Worm (Caenorhabditis elegans) whole organism, midembryonic: ENCODE data around the gene sri-36.

Experiments used
- klf-2 ChIP-seq: fragments of 200-800 bp; sonication (Bioruptor generic); conservative IDR thresholded peaks from 2 replicates; pipeline ENCODE4 v1.3.6; 2022; ENCODE audit warnings: missing genetic modification reagents, missing genetic modification characterization, missing compliant biosample characterization
- ref-1 ChIP-seq: fragments of 200-800 bp; sonication (Bioruptor generic); conservative IDR thresholded peaks from 2 replicates; pipeline ENCODE4 v1.3.6; 2022; ENCODE audit warnings: missing genetic modification reagents, missing genetic modification characterization, missing compliant biosample characterization
- ztf-29 ChIP-seq: fragments of 200-800 bp; sonication (Bioruptor generic); IDR thresholded peaks from 2 replicates; pipeline ENCODE4 v1.3.6; 2022; ENCODE audit warnings: missing genetic modification reagents, missing genetic modification characterization, missing compliant biosample characterization

- no peak for TF ChIP-seq ref-1 (GFP tag; lab: Robert Waterston, UW)
- no peak for TF ChIP-seq klf-2 (GFP tag; lab: Robert Waterston, UW)
- TF ChIP-seq ztf-29 (GFP tag; lab: Robert Waterston, UW) = no peak
These were observed 37.1 kb upstream of the sri-36 start, which contains the start of gene D2062.5 for ce11 chrII:2622480-2622879.
